Fruit fly (Drosophila melanogaster): Measurements from ENCODE around the gene mahe.

DNA sequence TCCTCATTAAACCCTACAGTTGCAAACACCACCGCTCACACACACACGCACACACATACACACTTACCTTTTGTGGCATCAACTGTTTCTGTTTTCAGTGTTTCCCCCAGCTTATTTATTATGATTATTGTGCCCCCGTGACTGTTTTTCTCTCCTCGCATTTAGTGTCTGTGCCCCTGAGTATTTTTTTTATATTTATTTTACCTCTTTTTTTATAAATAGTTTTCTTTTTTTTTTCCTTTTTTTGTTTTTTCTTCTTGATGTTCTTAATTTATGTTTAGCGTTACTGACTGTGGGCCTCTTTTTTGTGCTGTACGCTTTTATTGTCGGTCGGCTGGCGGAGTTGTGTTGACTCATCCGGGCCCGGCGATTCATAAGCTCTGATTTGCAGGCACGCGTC is 49.6 kb upstream of the mahe start:
- no peak for TF ChIP-seq kay (GFP tag; ENCODE audit: borderline replicate concordance)
- TF ChIP-seq CG12768 (GFP tag; optimal IDR thresholded peaks at IDR 0.05) = no peak
- TF ChIP-seq pad (GFP tag; optimal IDR thresholded peaks at IDR 0.05) = no peak
- no peak for TF ChIP-seq bab1 (GFP tag; optimal IDR thresholded peaks at IDR 0.05)
- TF ChIP-seq CG5204 (GFP tag; optimal IDR thresholded peaks at IDR 0.05) = no peak
- TF ChIP-seq CG1620 (GFP tag; optimal IDR thresholded peaks at IDR 0.05) = no peak
- no peak for TF ChIP-seq cnc (optimal IDR thresholded peaks at IDR 0.05)
- no peak for TF ChIP-seq Hr96 (GFP tag; optimal IDR thresholded peaks at IDR 0.05)
- TF ChIP-seq CG11617 (GFP tag; optimal IDR thresholded peaks at IDR 0.05) = no peak
- no peak for TF ChIP-seq CG33017 (tag; optimal IDR thresholded peaks at IDR 0.05)
- TF ChIP-seq CG14711 (tag; optimal IDR thresholded peaks at IDR 0.05) = no peak
- no peak for TF ChIP-seq CG7045 (GFP tag; optimal IDR thresholded peaks at IDR 0.05)
- no peak for TF ChIP-seq toe (GFP tag; optimal IDR thresholded peaks at IDR 0.05)
- no peak for TF ChIP-seq ovo (GFP tag; optimal IDR thresholded peaks at IDR 0.05)
